Fruit fly (Drosophila melanogaster) whole organism, prepupa: ENCODE results near the gene CG18666.

ENCODE experiments used
- Blimp-1 ChIP-seq: fragments of 200-800 bp; sonication (Bioruptor generic); optimal IDR thresholded peaks from 3 replicates; lab custom pipeline; 2017; ENCODE audit warnings: missing biosample characterization, missing genetic modification characterization, mild to moderate bottlenecking, moderate library complexity, missing genetic modification reagents
- CG10631 ChIP-seq: fragments of 200-800 bp; sonication (Bioruptor generic); optimal IDR thresholded peaks from 2 replicates; lab custom pipeline; 2016; ENCODE audit warnings: missing biosample characterization, missing genetic modification characterization
- CG10669 ChIP-seq: fragments of 200-800 bp; sonication (Bioruptor generic); optimal IDR thresholded peaks from 3 replicates; lab custom pipeline; 2018; ENCODE audit warnings: missing biosample characterization, mild to moderate bottlenecking, missing genetic modification characterization, moderate library complexity
- CG11902 ChIP-seq: fragments of 200-800 bp; sonication (Bioruptor generic); optimal IDR thresholded peaks from 3 replicates; lab custom pipeline; 2016; ENCODE audit warnings: missing biosample characterization, missing genetic modification characterization
- CG15336 ChIP-seq: fragments of 200-800 bp; sonication (Bioruptor generic); IDR thresholded peaks from 2 replicates; pipeline ENCODE4 v1.3.6; 2022; ENCODE audit warnings: missing biosample characterization, missing genetic modification characterization
- CG1621 ChIP-seq: fragments of 200-800 bp; sonication (Bioruptor generic); optimal IDR thresholded peaks from 3 replicates; lab custom pipeline; 2018; ENCODE audit warnings: missing biosample characterization, mild to moderate bottlenecking, missing genetic modification characterization
- CG16779 ChIP-seq: fragments of 200-800 bp; sonication (Bioruptor generic); optimal IDR thresholded peaks from 3 replicates; lab custom pipeline; 2017; ENCODE audit warnings: missing biosample characterization, mild to moderate bottlenecking, missing genetic modification characterization
- CG3032 ChIP-seq: fragments of 200-800 bp; optimal IDR thresholded peaks from 2 replicates; lab custom pipeline; 2019; ENCODE audit warnings: missing biosample characterization, mild to moderate bottlenecking, missing genetic modification characterization, moderate library complexity
- CG32006 ChIP-seq: fragments of 200-800 bp; sonication (Bioruptor generic); optimal IDR thresholded peaks from 3 replicates; lab custom pipeline; 2017; ENCODE audit warnings: missing biosample characterization, mild to moderate bottlenecking, missing genetic modification characterization
- CG3919 ChIP-seq: fragments of 200-800 bp; sonication (Bioruptor generic); optimal IDR thresholded peaks from 3 replicates; lab custom pipeline; 2016; ENCODE audit warnings: missing biosample characterization, missing genetic modification characterization
- CG4318 ChIP-seq: fragments of 200-800 bp; sonication (Bioruptor generic); optimal IDR thresholded peaks from 3 replicates; lab custom pipeline; 2017; ENCODE audit warnings: missing biosample characterization, mild to moderate bottlenecking, missing genetic modification characterization
- CG6163 ChIP-seq: fragments of 200-800 bp; sonication (Bioruptor generic); IDR thresholded peaks from 3 replicates; pipeline ENCODE4 v1.3.6; 2022; ENCODE audit warnings: missing biosample characterization, missing genetic modification characterization
- CG6854 ChIP-seq: fragments of 200-800 bp; sonication (Bioruptor generic); optimal IDR thresholded peaks from 2 replicates; lab custom pipeline; 2017; ENCODE audit warnings: missing biosample characterization, mild to moderate bottlenecking, missing genetic modification characterization
- CG7368 ChIP-seq: fragments of 200-800 bp; sonication (Bioruptor generic); optimal IDR thresholded peaks from 3 replicates; lab custom pipeline; 2016; ENCODE audit warnings: missing biosample characterization, missing genetic modification characterization
- CG8319 ChIP-seq: fragments of 200-800 bp; sonication (Bioruptor generic); optimal IDR thresholded peaks from 3 replicates; lab custom pipeline; 2016; ENCODE audit warnings: missing biosample characterization, missing genetic modification characterization
- CG8632 ChIP-seq: fragments of 200-800 bp; sonication (Bioruptor generic); optimal IDR thresholded peaks from 3 replicates; lab custom pipeline; 2016; ENCODE audit warnings: missing biosample characterization, missing genetic modification characterization
- CG9139 ChIP-seq: fragments of 200-800 bp; sonication (Bioruptor generic); optimal IDR thresholded peaks from 3 replicates; lab custom pipeline; 2017; ENCODE audit warnings: missing biosample characterization, mild to moderate bottlenecking, missing genetic modification characterization
- Eip75B ChIP-seq: fragments of 200-800 bp; sonication (Bioruptor generic); optimal IDR thresholded peaks from 3 replicates; lab custom pipeline; 2016; ENCODE audit warnings: missing biosample characterization, missing genetic modification characterization
- Eip78C ChIP-seq: fragments of 200-800 bp; sonication (Bioruptor generic); peaks from one replicate; lab custom pipeline; 2016; ENCODE audit warnings: missing biosample characterization, missing genetic modification characterization
- Ets21C ChIP-seq: fragments of 200-800 bp; sonication (Bioruptor generic); optimal IDR thresholded peaks from 3 replicates; lab custom pipeline; 2016; ENCODE audit warnings: missing biosample characterization, missing genetic modification characterization
- Ets96B ChIP-seq: fragments of 200-800 bp; optimal IDR thresholded peaks from 2 replicates; lab custom pipeline; 2019; ENCODE audit warnings: missing biosample characterization, mild to moderate bottlenecking, missing genetic modification characterization, moderate library complexity
- Gug ChIP-seq: fragments of 200-800 bp; sonication (Bioruptor generic); IDR thresholded peaks from 2 replicates; pipeline ENCODE4 v1.3.6; 2022; ENCODE audit warnings: missing biosample characterization, missing genetic modification characterization
- Hr38 ChIP-seq: sonication (Bioruptor generic); optimal IDR thresholded peaks from 2 replicates; lab custom pipeline; 2016; ENCODE audit warnings: missing biosample characterization, missing genetic modification characterization
- Hr4 ChIP-seq: fragments of 200-800 bp; sonication (Bioruptor generic); optimal IDR thresholded peaks from 3 replicates; lab custom pipeline; 2016; ENCODE audit warnings: missing biosample characterization, missing genetic modification characterization
- Met ChIP-seq: fragments of 200-800 bp; sonication (Bioruptor generic); optimal IDR thresholded peaks from 3 replicates; lab custom pipeline; 2016; ENCODE audit warnings: missing biosample characterization, missing genetic modification characterization
- OdsH ChIP-seq: fragments of 200-800 bp; sonication (Bioruptor generic); optimal IDR thresholded peaks from 3 replicates; lab custom pipeline; 2016; ENCODE audit warnings: missing biosample characterization, missing genetic modification characterization
- Smox ChIP-seq: fragments of 200-800 bp; sonication (Bioruptor generic); optimal IDR thresholded peaks from 3 replicates; lab custom pipeline; 2016; ENCODE audit warnings: missing biosample characterization, missing genetic modification characterization
- Sox102F ChIP-seq: fragments of 200-800 bp; sonication (Bioruptor generic); optimal IDR thresholded peaks from 2 replicates; lab custom pipeline; 2016; ENCODE audit warnings: missing biosample characterization, mild to moderate bottlenecking, missing genetic modification characterization
- achi ChIP-seq: fragments of 200-800 bp; sonication (Bioruptor generic); optimal IDR thresholded peaks from 3 replicates; lab custom pipeline; 2016; ENCODE audit warnings: missing biosample characterization, missing genetic modification characterization
- acj6 ChIP-seq: fragments of 200-800 bp; sonication (Bioruptor generic); optimal IDR thresholded peaks from 3 replicates; lab custom pipeline; 2016; ENCODE audit warnings: missing biosample characterization, missing genetic modification characterization
- dac ChIP-seq: fragments of 200-800 bp; sonication (Bioruptor generic); optimal IDR thresholded peaks from 2 replicates; lab custom pipeline; 2017; ENCODE audit warnings: missing biosample characterization, mild to moderate bottlenecking, missing genetic modification characterization
- dsx ChIP-seq: fragments of 200-800 bp; optimal IDR thresholded peaks from 3 replicates; lab custom pipeline; 2019; ENCODE audit warnings: missing biosample characterization, mild to moderate bottlenecking, missing genetic modification characterization, moderate library complexity; ENCODE audit not compliant: poor library complexity, severe bottlenecking
- eg ChIP-seq: fragments of 200-800 bp; sonication (Bioruptor generic); IDR thresholded peaks from 3 replicates; pipeline ENCODE4 v1.3.6; 2022; ENCODE audit warnings: missing biosample characterization, missing genetic modification characterization
- esn ChIP-seq: fragments of 200-800 bp; sonication (Bioruptor generic); optimal IDR thresholded peaks from 2 replicates; lab custom pipeline; 2016; ENCODE audit warnings: missing biosample characterization, mild to moderate bottlenecking, missing genetic modification characterization, moderate library complexity
- fd59A ChIP-seq: fragments of 200-800 bp; sonication (Bioruptor generic); optimal IDR thresholded peaks from 2 replicates; lab custom pipeline; 2017; ENCODE audit warnings: missing biosample characterization, mild to moderate bottlenecking, missing genetic modification characterization, missing genetic modification reagents
- lz ChIP-seq: fragments of 200-800 bp; sonication (Bioruptor generic); optimal IDR thresholded peaks from 3 replicates; lab custom pipeline; 2016; ENCODE audit warnings: missing biosample characterization, missing genetic modification characterization
- pdm3 ChIP-seq: fragments of 200-800 bp; sonication (Bioruptor generic); optimal IDR thresholded peaks from 3 replicates; lab custom pipeline; 2016; ENCODE audit warnings: missing biosample characterization, missing genetic modification characterization
- spab ChIP-seq: fragments of 200-800 bp; sonication (Bioruptor generic); optimal IDR thresholded peaks from 2 replicates; lab custom pipeline; 2017; ENCODE audit warnings: missing biosample characterization, mild to moderate bottlenecking, missing genetic modification characterization, missing genetic modification reagents
- ss ChIP-seq, 2 experiments: fragments of 200-800 bp; sonication (Bioruptor generic); optimal IDR thresholded peaks; 2 replicates in 1 of 2; 3 replicates in 1 of 2; lab custom pipeline; 2017 to 2018; ENCODE audit warnings: mild to moderate bottlenecking in 2 of 2, missing biosample characterization in 2 of 2, missing genetic modification characterization in 2 of 2, moderate library complexity in 1 of 2
- svp ChIP-seq: fragments of 200-800 bp; sonication (Bioruptor generic); peaks from one replicate; lab custom pipeline; 2016; ENCODE audit warnings: missing biosample characterization, missing genetic modification characterization
- topi ChIP-seq: fragments of 200-800 bp; sonication (Bioruptor generic); optimal IDR thresholded peaks from 3 replicates; lab custom pipeline; 2016; ENCODE audit warnings: missing biosample characterization, missing genetic modification characterization

The CG18666 gene

DNA sequence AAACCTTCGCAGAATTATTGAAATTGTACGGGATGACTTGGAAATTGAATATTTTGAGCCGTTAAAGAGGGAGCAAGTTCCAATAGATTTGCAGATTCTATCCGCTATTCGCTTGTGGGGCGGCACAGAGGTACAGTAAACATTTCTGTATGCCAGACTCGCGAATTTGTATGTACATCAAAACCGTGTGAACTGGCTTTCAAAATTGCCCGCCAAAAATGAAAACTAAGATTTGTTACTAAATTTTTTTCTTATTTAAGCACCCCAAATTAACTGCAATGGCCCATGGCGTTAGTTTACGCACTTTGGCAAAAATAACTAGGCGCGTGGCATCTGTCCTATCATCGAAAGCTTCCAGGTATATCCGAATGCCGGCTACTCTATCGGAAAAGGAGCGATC is 46.6 kb upstream of the CG18666 start:
- TF ChIP-seq svp (GFP tag; lab: Kevin White, UChicago) (no peak), Blimp-1 (GFP tag; lab: Kevin White, UChicago) (no peak), CG11902 (GFP tag; lab: Kevin White, UChicago) (no peak), Ets21C (no peak), CG6854 (GFP tag; lab: Kevin White, UChicago) (no peak), CG6163 (no peak), Eip78C (no peak), lz (GFP tag; lab: Kevin White, UChicago) (no peak), CG16779 (no peak), CG8319 (GFP tag; lab: Kevin White, UChicago) (no peak), Met (GFP tag; lab: Kevin White, UChicago) (no peak), CG8632 (no peak)

DNA sequence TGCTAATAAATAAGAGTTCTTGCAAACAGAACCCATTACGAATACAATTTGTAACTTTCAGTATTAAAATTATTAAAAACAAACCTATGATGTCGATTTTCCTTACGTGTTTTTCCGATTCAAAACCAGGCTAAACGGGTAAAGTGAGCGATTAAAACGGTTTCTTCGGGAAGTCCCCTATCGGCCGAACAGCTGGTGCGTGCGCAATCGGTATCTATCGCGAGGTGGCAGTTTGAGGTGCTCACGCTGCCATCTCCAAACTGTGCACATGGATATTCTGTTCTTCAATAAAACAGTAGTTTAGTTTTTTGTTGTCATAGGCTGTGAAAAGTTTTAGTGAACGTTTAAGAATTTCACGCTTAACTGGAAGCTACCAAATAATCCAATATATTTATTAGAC is 45.4 kb upstream of the CG18666 start, which contains the start of gene TTLL4A:
Gene TTLL4A, plus strand, starts transcription at position 240 of the 400 bp plus-strand sequence.
- no peak for TF ChIP-seq achi (GFP tag; lab: Kevin White, UChicago)
- no peak for TF ChIP-seq Hr38
- TF ChIP-seq dac (GFP tag; lab: Kevin White, UChicago): no peak
- no peak for TF ChIP-seq CG1621 (tag; lab: Kevin White, UChicago)
- no peak for TF ChIP-seq CG16779
- no peak for TF ChIP-seq CG7368 (GFP tag; lab: Kevin White, UChicago)
- peak; percentile 22 for TF ChIP-seq Hr4 (GFP tag; lab: Kevin White, UChicago)
- TF ChIP-seq fd59A: no peak
- TF ChIP-seq OdsH: no peak
- no peak for TF ChIP-seq dsx (GFP tag; lab: Kevin White, UChicago)
- no peak for TF ChIP-seq topi (GFP tag; lab: Kevin White, UChicago)
- no peak for TF ChIP-seq CG32006 (GFP tag; lab: Kevin White, UChicago)
- TF ChIP-seq pdm3 (GFP tag; lab: Kevin White, UChicago): no peak
- TF ChIP-seq Blimp-1 (GFP tag; lab: Kevin White, UChicago): no peak
- peak; percentile 14 for TF ChIP-seq lz (GFP tag; lab: Kevin White, UChicago)
- no peak for TF ChIP-seq CG6854 (GFP tag; lab: Kevin White, UChicago)
- peak; percentile 50 for TF ChIP-seq esn (GFP tag; lab: Kevin White, UChicago)
- no peak for TF ChIP-seq CG6163

DNA sequence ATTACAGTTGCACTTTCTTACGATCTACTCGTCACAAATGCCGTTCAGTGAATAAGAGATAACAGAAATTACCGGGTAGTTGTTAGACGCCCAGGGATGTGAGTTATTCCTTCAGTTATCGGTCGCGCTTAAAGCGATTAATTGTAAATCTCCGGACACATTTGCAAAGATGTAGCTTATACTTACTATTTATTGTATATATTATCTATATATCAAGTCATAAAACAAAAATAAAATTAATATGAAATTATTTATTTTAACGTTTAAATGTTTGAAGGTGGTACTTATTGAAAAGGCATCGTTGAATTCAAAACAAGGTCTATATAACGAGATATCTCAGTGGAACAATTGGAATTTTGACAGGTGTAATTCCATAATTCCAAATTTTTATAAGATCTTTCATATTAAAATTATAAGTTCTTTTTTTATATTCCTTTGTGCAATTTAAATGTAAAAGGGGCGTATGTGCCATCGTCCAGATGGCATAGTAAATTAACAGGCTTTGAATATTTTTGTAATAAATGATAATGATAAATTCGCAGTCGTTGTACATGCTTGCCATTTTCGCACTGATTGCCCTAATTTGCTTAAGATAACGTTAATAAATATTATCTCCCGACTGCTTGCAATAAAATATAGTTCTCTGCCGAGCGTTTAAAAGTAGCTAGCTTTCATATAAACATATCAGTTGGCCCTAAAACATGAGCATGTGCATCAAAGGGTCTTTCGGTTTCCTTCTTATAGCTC is 33.0 kb upstream of the CG18666 start, which contains the start of the genes aub and lectin-33A:
Gene aub, minus strand, starts transcription at position 101 of the 747 bp plus-strand sequence.
Gene lectin-33A, plus strand, starts transcription at position 697 of the 747 bp plus-strand sequence.
- TF ChIP-seq Gug (GFP tag; lab: Robert Waterston, UW): no peak
- no peak for TF ChIP-seq spab (GFP tag; lab: Kevin White, UChicago)
- no peak for TF ChIP-seq acj6 (GFP tag; lab: Kevin White, UChicago)
- TF ChIP-seq CG4318 (GFP tag; lab: Kevin White, UChicago): no peak
- TF ChIP-seq CG6854 (GFP tag; lab: Kevin White, UChicago): no peak
- TF ChIP-seq CG15336 (GFP tag; lab: Robert Waterston, UW): no peak
- TF ChIP-seq svp (GFP tag; lab: Kevin White, UChicago): no peak

DNA sequence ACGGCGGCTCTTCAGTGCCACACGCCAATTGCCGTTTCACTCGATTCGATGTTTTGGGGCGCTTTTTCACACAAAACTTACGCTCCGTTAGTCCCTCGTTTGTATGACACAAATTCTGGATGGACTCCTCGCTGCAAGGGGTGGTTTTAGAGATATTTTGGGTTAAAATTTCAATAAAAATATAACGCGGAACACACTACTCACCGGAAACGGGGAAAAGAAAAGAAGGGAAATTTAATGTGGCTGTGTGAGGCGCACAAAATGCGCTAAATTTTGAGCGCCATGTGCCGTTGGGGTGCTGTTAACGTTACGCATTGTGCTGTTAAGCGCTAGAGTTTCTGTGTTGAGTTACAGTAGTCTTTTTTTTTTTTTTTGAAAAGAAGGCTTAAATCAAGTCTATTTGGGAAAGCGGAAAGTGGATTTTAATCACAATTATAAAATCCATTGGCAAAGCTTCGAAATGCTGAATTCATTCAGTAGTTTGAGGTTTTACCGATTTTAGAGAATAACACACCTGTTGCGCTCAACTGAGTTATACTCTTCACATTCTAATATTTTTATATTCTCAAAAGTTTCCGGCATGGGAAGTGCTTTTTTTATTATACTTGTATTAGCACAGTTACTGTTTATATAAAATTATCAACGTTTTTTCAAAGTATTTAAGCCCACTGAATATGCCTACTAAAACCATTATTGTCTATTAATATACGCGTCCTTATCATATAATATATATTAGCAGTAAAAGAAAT is 30.5 kb upstream of the CG18666 start, which contains the start of gene RpL9:
Gene RpL9, minus strand, starts transcription at position 265 of the 749 bp plus-strand sequence.
- peak; percentile 44 for TF ChIP-seq CG8319 (GFP tag; lab: Kevin White, UChicago)
- TF ChIP-seq OdsH: peak; percentile 60
- no peak for TF ChIP-seq CG4318 (GFP tag; lab: Kevin White, UChicago)
- no peak for TF ChIP-seq CG10631 (GFP tag; lab: Kevin White, UChicago)
- peak; percentile 95 for TF ChIP-seq CG6854 (GFP tag; lab: Kevin White, UChicago)
- TF ChIP-seq CG10669 (GFP tag; lab: Kevin White, UChicago): no peak
- peak; percentile 77 for TF ChIP-seq Met (GFP tag; lab: Kevin White, UChicago)
- TF ChIP-seq achi (GFP tag; lab: Kevin White, UChicago): no peak
- TF ChIP-seq eg (GFP tag; lab: Robert Waterston, UW): no peak
- TF ChIP-seq ss (GFP tag; optimal IDR thresholded peaks at IDR 0.05; lab: Kevin White, UChicago): no peak
- no peak for TF ChIP-seq Eip75B (GFP tag; lab: Kevin White, UChicago)
- TF ChIP-seq Smox (GFP tag; lab: Kevin White, UChicago): no peak
- TF ChIP-seq CG7368 (GFP tag; lab: Kevin White, UChicago): peak; percentile 63
- TF ChIP-seq CG9139 (GFP tag; lab: Kevin White, UChicago): no peak
- TF ChIP-seq Sox102F (GFP tag; lab: Kevin White, UChicago): peak; percentile 75
- peak; percentile 35 for TF ChIP-seq CG3032 (tag; lab: Kevin White, UChicago)
- TF ChIP-seq Eip78C: peak; percentile 92
- no peak for TF ChIP-seq dac (GFP tag; lab: Kevin White, UChicago)
- TF ChIP-seq fd59A: peak; percentile 39
- no peak for TF ChIP-seq Ets21C
- no peak for TF ChIP-seq CG3919
- TF ChIP-seq Ets96B (tag; lab: Kevin White, UChicago): no peak
